Fruit fly (Drosophila melanogaster) whole organism, prepupa: ENCODE data around the gene Npc2g.

ENCODE experiments used
- CG10631 ChIP-seq: fragments of 200-800 bp; sonication (Bioruptor generic); optimal IDR thresholded peaks from 2 replicates; lab custom pipeline; 2016; ENCODE audit warnings: missing biosample characterization, missing genetic modification characterization
- CG10669 ChIP-seq: fragments of 200-800 bp; sonication (Bioruptor generic); optimal IDR thresholded peaks from 3 replicates; lab custom pipeline; 2018; ENCODE audit warnings: missing biosample characterization, mild to moderate bottlenecking, missing genetic modification characterization, moderate library complexity
- CG11294 ChIP-seq: fragments of 200-800 bp; sonication (Bioruptor generic); IDR thresholded peaks from 2 replicates; pipeline ENCODE4 v1.3.6; 2022; ENCODE audit warnings: missing biosample characterization, missing genetic modification characterization
- CG11762 ChIP-seq: fragments of 200-800 bp; sonication (Bioruptor generic); optimal IDR thresholded peaks from 3 replicates; lab custom pipeline; 2016; ENCODE audit warnings: missing biosample characterization, missing genetic modification characterization; ENCODE audit not compliant: insufficient read depth
- CG11902 ChIP-seq: fragments of 200-800 bp; sonication (Bioruptor generic); optimal IDR thresholded peaks from 3 replicates; lab custom pipeline; 2016; ENCODE audit warnings: missing biosample characterization, missing genetic modification characterization
- CG15336 ChIP-seq: fragments of 200-800 bp; sonication (Bioruptor generic); IDR thresholded peaks from 2 replicates; pipeline ENCODE4 v1.3.6; 2022; ENCODE audit warnings: missing biosample characterization, missing genetic modification characterization
- CG1621 ChIP-seq: fragments of 200-800 bp; sonication (Bioruptor generic); optimal IDR thresholded peaks from 3 replicates; lab custom pipeline; 2018; ENCODE audit warnings: missing biosample characterization, mild to moderate bottlenecking, missing genetic modification characterization
- CG16779 ChIP-seq: fragments of 200-800 bp; sonication (Bioruptor generic); optimal IDR thresholded peaks from 3 replicates; lab custom pipeline; 2017; ENCODE audit warnings: missing biosample characterization, mild to moderate bottlenecking, missing genetic modification characterization
- CG3032 ChIP-seq: fragments of 200-800 bp; optimal IDR thresholded peaks from 2 replicates; lab custom pipeline; 2019; ENCODE audit warnings: missing biosample characterization, mild to moderate bottlenecking, missing genetic modification characterization, moderate library complexity
- CG31627 ChIP-seq: fragments of 200-800 bp; sonication (Bioruptor generic); optimal IDR thresholded peaks from 3 replicates; lab custom pipeline; 2016; ENCODE audit warnings: missing biosample characterization, missing genetic modification characterization
- CG34406 ChIP-seq: fragments of 200-800 bp; sonication (Bioruptor generic); optimal IDR thresholded peaks from 3 replicates; lab custom pipeline; 2016; ENCODE audit warnings: missing biosample characterization, missing genetic modification characterization
- CG4318 ChIP-seq: fragments of 200-800 bp; sonication (Bioruptor generic); optimal IDR thresholded peaks from 3 replicates; lab custom pipeline; 2017; ENCODE audit warnings: missing biosample characterization, mild to moderate bottlenecking, missing genetic modification characterization
- CG6276 ChIP-seq: fragments of 200-800 bp; sonication (Bioruptor generic); optimal IDR thresholded peaks from 2 replicates; lab custom pipeline; 2017; ENCODE audit warnings: missing biosample characterization, mild to moderate bottlenecking, missing genetic modification characterization
- CG6792 ChIP-seq: fragments of 200-800 bp; sonication (Bioruptor generic); optimal IDR thresholded peaks from 3 replicates; lab custom pipeline; 2016; ENCODE audit warnings: missing biosample characterization, missing genetic modification characterization
- CG6808 ChIP-seq: fragments of 200-800 bp; sonication (Bioruptor generic); optimal IDR thresholded peaks from 3 replicates; lab custom pipeline; 2017; ENCODE audit warnings: missing biosample characterization, missing genetic modification characterization, mild to moderate bottlenecking, moderate library complexity, missing genetic modification reagents
- CG6854 ChIP-seq: fragments of 200-800 bp; sonication (Bioruptor generic); optimal IDR thresholded peaks from 2 replicates; lab custom pipeline; 2017; ENCODE audit warnings: missing biosample characterization, mild to moderate bottlenecking, missing genetic modification characterization
- CG7368 ChIP-seq: fragments of 200-800 bp; sonication (Bioruptor generic); optimal IDR thresholded peaks from 3 replicates; lab custom pipeline; 2016; ENCODE audit warnings: missing biosample characterization, missing genetic modification characterization
- CG8119 ChIP-seq: fragments of 200-800 bp; sonication (Bioruptor generic); IDR thresholded peaks from 3 replicates; pipeline ENCODE4 v1.3.6; 2022; ENCODE audit warnings: missing biosample characterization, missing genetic modification characterization
- CG9139 ChIP-seq: fragments of 200-800 bp; sonication (Bioruptor generic); optimal IDR thresholded peaks from 3 replicates; lab custom pipeline; 2017; ENCODE audit warnings: missing biosample characterization, mild to moderate bottlenecking, missing genetic modification characterization
- Gug ChIP-seq: fragments of 200-800 bp; sonication (Bioruptor generic); IDR thresholded peaks from 2 replicates; pipeline ENCODE4 v1.3.6; 2022; ENCODE audit warnings: missing biosample characterization, missing genetic modification characterization
- Hr38 ChIP-seq: sonication (Bioruptor generic); optimal IDR thresholded peaks from 2 replicates; lab custom pipeline; 2016; ENCODE audit warnings: missing biosample characterization, missing genetic modification characterization
- Hr39 ChIP-seq: fragments of 200-800 bp; sonication (Bioruptor generic); optimal IDR thresholded peaks from 2 replicates; lab custom pipeline; 2016; ENCODE audit warnings: missing biosample characterization, missing genetic modification characterization
- Hr4 ChIP-seq: fragments of 200-800 bp; sonication (Bioruptor generic); optimal IDR thresholded peaks from 3 replicates; lab custom pipeline; 2016; ENCODE audit warnings: missing biosample characterization, missing genetic modification characterization
- Met ChIP-seq: fragments of 200-800 bp; sonication (Bioruptor generic); optimal IDR thresholded peaks from 3 replicates; lab custom pipeline; 2016; ENCODE audit warnings: missing biosample characterization, missing genetic modification characterization
- Smox ChIP-seq: fragments of 200-800 bp; sonication (Bioruptor generic); optimal IDR thresholded peaks from 3 replicates; lab custom pipeline; 2016; ENCODE audit warnings: missing biosample characterization, missing genetic modification characterization
- Sox14 ChIP-seq: fragments of 200-800 bp; sonication (Bioruptor generic); optimal IDR thresholded peaks from 3 replicates; lab custom pipeline; 2016; ENCODE audit warnings: missing biosample characterization, missing genetic modification characterization
- Sox15 ChIP-seq: fragments of 200-800 bp; sonication (Bioruptor generic); optimal IDR thresholded peaks from 3 replicates; lab custom pipeline; 2016; ENCODE audit warnings: missing biosample characterization, missing genetic modification characterization
- achi ChIP-seq: fragments of 200-800 bp; sonication (Bioruptor generic); optimal IDR thresholded peaks from 3 replicates; lab custom pipeline; 2016; ENCODE audit warnings: missing biosample characterization, missing genetic modification characterization
- cyc ChIP-seq: fragments of 200-800 bp; sonication (Bioruptor generic); optimal IDR thresholded peaks from 3 replicates; lab custom pipeline; 2016; ENCODE audit warnings: missing biosample characterization, missing genetic modification characterization
- dac ChIP-seq: fragments of 200-800 bp; sonication (Bioruptor generic); optimal IDR thresholded peaks from 2 replicates; lab custom pipeline; 2017; ENCODE audit warnings: missing biosample characterization, mild to moderate bottlenecking, missing genetic modification characterization
- dsx ChIP-seq: fragments of 200-800 bp; optimal IDR thresholded peaks from 3 replicates; lab custom pipeline; 2019; ENCODE audit warnings: missing biosample characterization, mild to moderate bottlenecking, missing genetic modification characterization, moderate library complexity; ENCODE audit not compliant: poor library complexity, severe bottlenecking
- eg ChIP-seq: fragments of 200-800 bp; sonication (Bioruptor generic); IDR thresholded peaks from 3 replicates; pipeline ENCODE4 v1.3.6; 2022; ENCODE audit warnings: missing biosample characterization, missing genetic modification characterization
- esn ChIP-seq: fragments of 200-800 bp; sonication (Bioruptor generic); optimal IDR thresholded peaks from 2 replicates; lab custom pipeline; 2016; ENCODE audit warnings: missing biosample characterization, mild to moderate bottlenecking, missing genetic modification characterization, moderate library complexity
- fkh ChIP-seq: fragments of 200-800 bp; sonication (Bioruptor generic); optimal IDR thresholded peaks from 3 replicates; lab custom pipeline; 2017; ENCODE audit warnings: missing biosample characterization, mild to moderate bottlenecking, missing genetic modification characterization, moderate library complexity
- net ChIP-seq: fragments of 200-800 bp; sonication (Bioruptor generic); optimal IDR thresholded peaks from 3 replicates; lab custom pipeline; 2016; ENCODE audit warnings: missing biosample characterization, missing genetic modification characterization
- salr ChIP-seq, 2 experiments: fragments of 200-800 bp; sonication (Bioruptor generic); optimal IDR thresholded peaks; 3 replicates each; lab custom pipeline; 2016 to 2018; ENCODE audit warnings: missing biosample characterization in 2 of 2, missing genetic modification characterization in 2 of 2, mild to moderate bottlenecking in 1 of 2
- spab ChIP-seq: fragments of 200-800 bp; sonication (Bioruptor generic); optimal IDR thresholded peaks from 2 replicates; lab custom pipeline; 2017; ENCODE audit warnings: missing biosample characterization, mild to moderate bottlenecking, missing genetic modification characterization, missing genetic modification reagents
- svp ChIP-seq: fragments of 200-800 bp; sonication (Bioruptor generic); peaks from one replicate; lab custom pipeline; 2016; ENCODE audit warnings: missing biosample characterization, missing genetic modification characterization
- topi ChIP-seq: fragments of 200-800 bp; sonication (Bioruptor generic); optimal IDR thresholded peaks from 3 replicates; lab custom pipeline; 2016; ENCODE audit warnings: missing biosample characterization, missing genetic modification characterization

Gene Npc2g

dm6 chr3R:30781661-30782120, 36.6 kb upstream of the Npc2g start (continued):
- TF ChIP-seq Hr4 (peak; percentile 94), CG16779 (tag; lab: Kevin White, UChicago) (peak; percentile 81), esn (GFP tag; lab: Kevin White, UChicago) (peak; percentile 89), CG6854 (GFP tag; lab: Kevin White, UChicago) (peak; percentile 36), eg (GFP tag; lab: Robert Waterston, UW) (peak; percentile 97), CG31627 (GFP tag; lab: Kevin White, UChicago) (peak; percentile 87), CG1621 (peak; percentile 94), net (peak; percentile 90), CG11762 (peak; percentile 86), CG10631 (peak; percentile 95), CG11294 (peak; percentile 94), Gug (GFP tag; lab: Robert Waterston, UW) (peak; percentile 96)

dm6 chr3R:30781116-30781515, 36.1 kb upstream of the Npc2g start:
- TF ChIP-seq CG11762 (no peak), Smox (GFP tag; lab: Kevin White, UChicago) (no peak), achi (GFP tag; lab: Kevin White, UChicago) (no peak)
- TF ChIP-seq, all 60 proteins: peak for 0

DNA sequence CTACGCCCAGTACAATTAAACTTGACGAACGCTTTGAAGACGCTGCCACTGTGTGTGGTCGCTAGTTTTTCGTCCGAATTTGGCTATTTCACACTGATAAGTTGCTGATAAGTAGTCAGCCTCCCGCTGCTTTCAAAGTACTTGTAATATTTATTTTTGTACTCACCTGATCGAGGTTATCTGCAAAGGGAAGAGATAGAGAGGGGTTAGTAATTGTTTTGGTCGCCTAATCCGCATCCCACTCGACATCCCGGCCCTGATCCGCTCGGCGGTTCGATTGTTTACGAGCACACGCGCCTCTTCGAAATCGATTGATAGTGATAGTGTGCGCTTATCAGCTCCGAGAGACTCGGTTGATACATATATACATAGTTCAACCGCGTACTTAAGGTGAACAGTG, 35.4 kb upstream of the Npc2g start:
- TF ChIP-seq CG10631 (no peak), achi (GFP tag; lab: Kevin White, UChicago) (no peak), CG8119 (GFP tag; lab: Robert Waterston, UW) (no peak), CG31627 (GFP tag; lab: Kevin White, UChicago) (no peak), CG11294 (no peak)

DNA sequence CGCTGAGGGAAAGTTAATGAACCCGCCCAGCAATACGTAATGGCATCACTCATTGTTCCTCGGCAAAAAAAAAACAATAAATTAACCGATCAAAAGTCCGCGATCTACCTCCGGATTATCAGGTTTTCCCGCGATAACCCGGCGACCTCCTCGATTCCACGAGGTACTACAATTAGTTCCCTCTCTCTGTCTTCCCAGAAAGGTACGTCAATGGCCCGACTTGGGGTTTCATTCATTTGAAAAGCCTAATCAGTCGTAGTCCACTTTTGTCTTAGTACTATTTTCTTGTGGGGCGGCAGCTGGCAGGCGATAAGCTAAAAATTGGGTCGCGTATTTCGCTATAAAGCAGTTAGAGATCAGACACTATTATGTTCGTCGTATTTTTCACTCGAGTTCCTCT, 34.2 kb upstream of the Npc2g start:
- peak; percentile 97 for TF ChIP-seq svp (GFP tag; lab: Kevin White, UChicago)
- TF ChIP-seq CG15336 (GFP tag; lab: Robert Waterston, UW): no peak

DNA sequence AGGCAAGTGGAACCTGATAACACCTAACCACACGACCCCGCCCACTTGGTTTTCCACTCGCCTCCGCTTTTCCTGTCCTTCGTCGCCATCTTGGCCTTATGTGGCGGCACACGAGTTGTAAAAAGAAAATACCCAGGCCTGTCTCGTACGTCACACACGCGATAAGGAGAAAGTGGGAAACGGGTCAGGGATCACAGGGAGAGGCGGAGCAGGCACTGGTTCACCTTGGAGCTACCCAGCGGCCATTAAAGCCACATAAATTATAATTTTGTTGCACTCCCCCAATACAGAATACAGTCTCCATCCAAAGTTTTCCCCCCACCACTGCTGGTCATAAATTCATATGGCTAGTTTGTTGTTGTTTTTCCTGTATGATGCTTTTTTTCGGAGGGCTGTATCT, 30.9 kb upstream of the Npc2g start:
- TF ChIP-seq svp (GFP tag; lab: Kevin White, UChicago) (peak; percentile 90), Hr4 (no peak), CG34406 (GFP tag; lab: Kevin White, UChicago) (no peak), CG7368 (GFP tag; lab: Kevin White, UChicago) (no peak), CG11902 (GFP tag; lab: Kevin White, UChicago) (no peak), CG11294 (no peak), Met (GFP tag; lab: Kevin White, UChicago) (no peak), CG6276 (GFP tag; lab: Kevin White, UChicago) (no peak)

DNA sequence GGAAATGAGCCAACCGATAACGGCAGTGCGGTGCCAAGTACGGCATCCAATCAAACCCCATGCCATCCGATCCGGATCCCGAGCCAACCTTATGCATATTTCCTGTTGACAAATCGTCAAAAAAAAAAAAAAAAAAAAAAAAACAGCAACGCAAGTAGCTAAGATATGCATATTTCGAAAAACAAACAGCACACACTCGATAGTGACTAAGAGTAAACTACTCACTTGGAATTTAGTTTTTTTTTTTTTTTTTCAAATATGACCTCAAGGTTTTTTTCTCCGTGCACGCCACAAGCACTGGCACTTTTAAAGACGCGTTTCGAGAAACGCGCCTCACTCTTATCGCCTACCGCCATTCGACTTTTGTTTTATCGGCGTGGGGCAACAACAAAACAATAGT, 30.2 kb upstream of the Npc2g start:
- TF ChIP-seq CG11902 (GFP tag; lab: Kevin White, UChicago) (no peak), CG6792 (GFP tag; lab: Kevin White, UChicago) (peak; percentile 10), fkh (GFP tag; lab: Kevin White, UChicago) (no peak), Gug (GFP tag; lab: Robert Waterston, UW) (no peak), dsx (GFP tag; lab: Kevin White, UChicago) (no peak), CG9139 (GFP tag; lab: Kevin White, UChicago) (no peak), spab (GFP tag; lab: Kevin White, UChicago) (no peak), dac (GFP tag; lab: Kevin White, UChicago) (no peak), Hr38 (no peak), Hr39 (GFP tag; lab: Kevin White, UChicago) (peak; percentile 2), CG1621 (no peak), CG6808 (GFP tag; lab: Kevin White, UChicago) (no peak), CG8119 (GFP tag; lab: Robert Waterston, UW) (no peak), CG11762 (no peak), CG10631 (peak; percentile 24), cyc (GFP tag; lab: Kevin White, UChicago) (no peak), eg (GFP tag; lab: Robert Waterston, UW) (peak; percentile 57; the same call in 2 of the 3 replicates), CG34406 (GFP tag; lab: Kevin White, UChicago) (no peak), CG4318 (GFP tag; lab: Kevin White, UChicago) (no peak), CG16779 (tag; lab: Kevin White, UChicago) (no peak), salr (GFP tag; optimal IDR thresholded peaks at IDR 0.05; lab: Kevin White, UChicago) (no peak), net (peak; percentile 27), CG6276 (GFP tag; lab: Kevin White, UChicago) (no peak), Hr4 (peak; percentile 42), CG10669 (GFP tag; lab: Kevin White, UChicago) (no peak), Sox14 (GFP tag; lab: Kevin White, UChicago) (peak; percentile 49), Sox15 (GFP tag; lab: Kevin White, UChicago) (no peak), achi (GFP tag; lab: Kevin White, UChicago) (no peak), CG6854 (GFP tag; lab: Kevin White, UChicago) (no peak), Smox (GFP tag; lab: Kevin White, UChicago) (no peak), CG3032 (tag; lab: Kevin White, UChicago) (no peak), esn (GFP tag; lab: Kevin White, UChicago) (peak; percentile 36), topi (GFP tag; lab: Kevin White, UChicago) (no peak)
